Worm (Caenorhabditis elegans) whole organism, late embryonic: ENCODE measurements around the gene F41G3.18.

Source experiments
- C38D4.7 ChIP-seq: fragments of 200-800 bp; sonication (Bioruptor generic); optimal IDR thresholded peaks from 2 replicates; lab custom pipeline; 2018; ENCODE audit warnings: mild to moderate bottlenecking, missing genetic modification characterization, moderate library complexity, missing compliant biosample characterization
- ceh-22 ChIP-seq: sonication (generic microtip); optimal IDR thresholded peaks from 2 replicates; lab custom pipeline; 2017; ENCODE audit warnings: missing biosample characterization, missing genetic modification characterization
- fkh-10 ChIP-seq: fragments of 150-350 bp; optimal IDR thresholded peaks from 2 replicates; lab custom pipeline; 2014; ENCODE audit warnings: missing biosample characterization, missing genetic modification reagents, missing genetic modification characterization
- hlh-30 ChIP-seq: sonication (generic microtip); optimal IDR thresholded peaks from 2 replicates; lab custom pipeline; 2017; ENCODE audit warnings: antibody characterized with exemption, missing genetic modification characterization, missing compliant biosample characterization; ENCODE audit not compliant: insufficient read depth
- hlh-8 ChIP-seq: sonication (generic microtip); optimal IDR thresholded peaks from 2 replicates; lab custom pipeline; 2016; ENCODE audit warnings: missing genotype, missing genetic modification characterization, missing compliant biosample characterization
- odd-2 ChIP-seq: sonication (generic microtip); optimal IDR thresholded peaks from 2 replicates; lab custom pipeline; 2017; ENCODE audit warnings: antibody characterized with exemption, mild to moderate bottlenecking, missing genetic modification characterization, missing compliant biosample characterization

DNA sequence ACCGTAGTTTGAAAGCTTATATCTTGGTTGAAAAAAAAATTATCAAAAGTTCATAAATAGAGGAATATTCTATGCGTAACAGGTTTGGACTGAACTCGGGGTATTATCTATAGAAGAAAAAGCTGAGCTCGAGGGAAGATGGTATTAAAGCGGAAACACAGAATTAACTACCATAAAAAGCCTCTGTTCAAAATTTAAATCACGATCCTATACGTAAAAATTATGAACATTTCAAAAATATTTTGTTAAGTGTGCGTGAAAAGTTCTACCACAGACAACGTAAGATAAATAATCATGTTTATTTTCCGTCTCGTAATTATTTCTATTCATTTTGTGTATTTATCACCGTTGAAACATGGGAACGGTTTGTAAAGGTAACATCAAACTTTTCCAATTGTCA is 21.7 kb upstream of the F41G3.18 start, which contains the start of gene F41G3.5:
- TF ChIP-seq ceh-22 (tag; lab: Kevin White, UChicago), result no peak
- no peak for TF ChIP-seq fkh-10 (GFP tag; lab: Kevin White, UChicago)
- no peak for TF ChIP-seq C38D4.7 (GFP tag; lab: Kevin White, UChicago)
- TF ChIP-seq odd-2, result no peak
- no peak for TF ChIP-seq hlh-30 (tag; lab: Kevin White, UChicago)
- TF ChIP-seq hlh-8 (tag; lab: Kevin White, UChicago), result no peak
